Worm (Caenorhabditis elegans) whole organism, late embryonic: ENCODE measurements around the gene Y41C4A.7.
A peak's percentile ranks its signal among the peaks of the same experiment; 100 is the strongest.

Experiments
- nfya-1 ChIP-seq: sonication (generic microtip); optimal IDR thresholded peaks from 2 replicates; lab custom pipeline; 2017; ENCODE audit warnings: missing genetic modification characterization, mild to moderate bottlenecking, missing compliant biosample characterization, antibody characterized with exemption, moderate library complexity
- nhr-11 ChIP-seq: fragments of 150-350 bp; optimal IDR thresholded peaks from 2 replicates; lab custom pipeline; 2014; ENCODE audit warnings: missing biosample characterization, missing genetic modification characterization
- npax-4 ChIP-seq: sonication (generic microtip); optimal IDR thresholded peaks from 2 replicates; lab custom pipeline; 2016; ENCODE audit warnings: missing genetic modification characterization, missing compliant biosample characterization
- rnt-1 ChIP-seq: sonication (generic microtip); optimal IDR thresholded peaks from 2 replicates; lab custom pipeline; 2016; ENCODE audit warnings: missing genetic modification characterization, missing compliant biosample characterization

DNA sequence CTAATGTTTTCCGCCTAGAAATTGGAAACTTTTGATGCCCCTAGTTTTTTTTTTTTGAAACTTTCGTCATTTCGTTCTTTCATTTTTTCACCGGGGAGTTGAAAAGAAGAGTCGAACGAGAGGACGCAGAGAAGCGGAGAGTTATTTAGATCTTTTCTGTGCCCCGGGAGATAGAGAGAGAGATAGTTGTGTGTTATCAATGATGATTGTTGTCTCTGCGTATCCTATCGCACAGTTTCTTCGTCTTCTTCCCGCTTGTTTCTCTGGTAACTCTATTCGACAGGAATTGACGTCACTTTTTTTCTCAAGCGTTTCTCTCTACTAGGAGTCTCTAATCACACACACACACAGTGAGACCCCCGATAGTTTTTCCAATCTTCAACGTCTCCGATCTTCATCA, 9.4 kb upstream of the Y41C4A.7 start:
- TF ChIP-seq nfya-1 (tag; lab: Kevin White, UChicago) (peak; percentile 27), rnt-1 (tag; lab: Kevin White, UChicago) (no peak), npax-4 (tag; lab: Kevin White, UChicago) (no peak), nhr-11 (tag; lab: Kevin White, UChicago) (no peak)
